Fruit fly (Drosophila melanogaster): ENCODE measurements around the gene Ube4A.

The Ube4A gene

DNA sequence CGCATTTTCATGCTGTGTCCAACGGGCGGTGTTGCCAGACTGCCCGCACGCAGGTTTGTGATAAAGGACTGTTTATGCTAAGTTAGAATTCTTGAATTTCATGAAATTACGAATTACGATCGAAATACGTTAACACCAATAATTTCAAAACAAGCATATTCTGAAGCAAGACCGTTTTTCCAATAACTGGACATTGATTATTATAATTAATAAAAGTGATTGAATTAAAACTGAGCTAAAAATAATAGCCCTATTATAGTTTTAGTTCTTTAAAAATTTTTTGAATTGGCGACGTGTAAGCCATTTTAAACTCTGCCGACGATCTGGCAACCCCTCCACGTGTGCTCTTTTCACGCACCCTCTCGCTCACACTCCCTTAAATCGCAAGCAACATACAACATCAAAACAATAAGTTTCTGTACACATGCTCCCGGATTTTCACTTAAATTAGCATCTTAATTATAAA is 10.1 kb upstream of the Ube4A start (continued):
- TF ChIP-seq inv (GFP tag; IDR thresholded peaks at IDR 0.05; ENCODE audit: partially characterized antibody), result no peak
- peak; percentile 91 for TF ChIP-seq chn (GFP tag; optimal IDR thresholded peaks at IDR 0.05)
- peak; percentile 77 for TF ChIP-seq CG16779 (GFP tag; IDR thresholded peaks at IDR 0.05)
- peak; percentile 81 for TF ChIP-seq CG3995 (GFP tag; optimal IDR thresholded peaks at IDR 0.05)
- no peak for TF ChIP-seq bigmax (GFP tag; optimal IDR thresholded peaks at IDR 0.05)
- TF ChIP-seq Optix (GFP tag; IDR thresholded peaks at IDR 0.05), result peak; percentile 80
- TF ChIP-seq grn (GFP tag; optimal IDR thresholded peaks at IDR 0.05), result peak; percentile 79
- TF ChIP-seq sug (tag; optimal IDR thresholded peaks at IDR 0.05), result peak; percentile 95
- TF ChIP-seq CG6175 (GFP tag; IDR thresholded peaks at IDR 0.05), result peak; percentile 74; the same call in 2 of the 3 replicates
- peak; percentile 88 for TF ChIP-seq CG16863 (GFP tag; optimal IDR thresholded peaks at IDR 0.05)
- TF ChIP-seq Six4 (GFP tag; optimal IDR thresholded peaks at IDR 0.05), result peak; percentile 93
- TF ChIP-seq B-H2 (GFP tag; optimal IDR thresholded peaks at IDR 0.05), result peak; percentile 95
- TF ChIP-seq fd102C (GFP tag; optimal IDR thresholded peaks at IDR 0.05), result peak; percentile 15
- peak; percentile 96 for TF ChIP-seq CG31441 (GFP tag; IDR thresholded peaks at IDR 0.05)
- peak; percentile 89 for TF ChIP-seq kah (GFP tag; optimal IDR thresholded peaks at IDR 0.05)
- TF ChIP-seq Fer1 (GFP tag; optimal IDR thresholded peaks at IDR 0.05), result peak; percentile 97
- TF ChIP-seq caup (GFP tag; optimal IDR thresholded peaks at IDR 0.05; ENCODE audit: severe bottlenecking), result peak; percentile 96
- TF ChIP-seq YL-1 (GFP tag; optimal IDR thresholded peaks at IDR 0.05), result peak; percentile 89
- TF ChIP-seq rib (GFP tag; IDR thresholded peaks at IDR 0.05), result peak; percentile 90
- TF ChIP-seq CG4820 (GFP tag; optimal IDR thresholded peaks at IDR 0.05), result peak; percentile 100
- peak; percentile 96 for TF ChIP-seq CG11695 (GFP tag; IDR thresholded peaks at IDR 0.05)
- peak; percentile 83 for TF ChIP-seq wdn (GFP tag; IDR thresholded peaks at IDR 0.05)
- peak; percentile 96 for TF ChIP-seq CG15696 (tag; optimal IDR thresholded peaks at IDR 0.05)
- TF ChIP-seq CG13624 (GFP tag; optimal IDR thresholded peaks at IDR 0.05), result peak; percentile 90
- peak; percentile 87 for TF ChIP-seq CG17568 (GFP tag; optimal IDR thresholded peaks at IDR 0.05)
- TF ChIP-seq CG34422 (GFP tag; IDR thresholded peaks at IDR 0.05), result peak; percentile 92
- TF ChIP-seq so (GFP tag; IDR thresholded peaks at IDR 0.05), result peak; percentile 92
- peak; percentile 66 to 94 for TF ChIP-seq Pdp1 (GFP tag; optimal IDR thresholded peaks at IDR 0.05)
- TF ChIP-seq fd3F (GFP tag; optimal IDR thresholded peaks at IDR 0.05), result peak; percentile 95
- TF ChIP-seq CG17912 (GFP tag; optimal IDR thresholded peaks at IDR 0.05), result peak; percentile 68
- TF ChIP-seq Stat92E (GFP tag; optimal IDR thresholded peaks at IDR 0.05), result no peak
- peak; percentile 93 for TF ChIP-seq fd96Cb (tag; optimal IDR thresholded peaks at IDR 0.05)
- peak; percentile 89 for TF ChIP-seq CG2889 (GFP tag; IDR thresholded peaks at IDR 0.05)
- TF ChIP-seq ATbp (GFP tag; optimal IDR thresholded peaks at IDR 0.05), result peak; percentile 92
- peak; percentile 91 for TF ChIP-seq kay (GFP tag; optimal IDR thresholded peaks at IDR 0.05)
- peak; percentile 96 for TF ChIP-seq bcd (GFP tag; optimal IDR thresholded peaks at IDR 0.05)
- peak; percentile 91 for TF ChIP-seq CG17802 (tag; optimal IDR thresholded peaks at IDR 0.05)
- TF ChIP-seq ci (GFP tag; IDR thresholded peaks at IDR 0.05), result peak; percentile 89
- TF ChIP-seq jigr1 (GFP tag; IDR thresholded peaks at IDR 0.05), result peak; percentile 82
- no peak for TF ChIP-seq Doc3 (GFP tag; IDR thresholded peaks at IDR 0.05; ENCODE audit: partially characterized antibody)
- peak; percentile 95 for TF ChIP-seq CG1602 (GFP tag; optimal IDR thresholded peaks at IDR 0.05)
- peak; percentile 91 for TF ChIP-seq Usf (GFP tag; optimal IDR thresholded peaks at IDR 0.05)
- TF ChIP-seq vfl (GFP tag; optimal IDR thresholded peaks at IDR 0.05), result peak; percentile 91
- no peak for TF ChIP-seq HmgD (GFP tag; optimal IDR thresholded peaks at IDR 0.05)
- TF ChIP-seq hb (GFP tag; IDR thresholded peaks at IDR 0.05; ENCODE audit: partially characterized antibody), result no peak
- peak; percentile 93 for TF ChIP-seq CG8388 (GFP tag; optimal IDR thresholded peaks at IDR 0.05)
- no peak for TF ChIP-seq dan (GFP tag; IDR thresholded peaks at IDR 0.05)
- TF ChIP-seq fu2 (GFP tag; optimal IDR thresholded peaks at IDR 0.05), result peak; percentile 91
- peak; percentile 91 for TF ChIP-seq H2.0 (GFP tag; IDR thresholded peaks at IDR 0.05)
- TF ChIP-seq CG1024 (GFP tag; IDR thresholded peaks at IDR 0.05), result peak; percentile 75
- TF ChIP-seq CG9609 (GFP tag; optimal IDR thresholded peaks at IDR 0.05), result peak; percentile 86
